Fruit fly (Drosophila melanogaster) whole organism, larva: ENCODE measurements around the gene CG10874.

Experiments used
- noc ChIP-seq: fragments of 200-800 bp; sonication (Bioruptor generic); optimal IDR thresholded peaks from 3 replicates; lab custom pipeline; 2019; ENCODE audit warnings: missing biosample characterization, mild to moderate bottlenecking, missing genetic modification characterization, moderate library complexity

The CG10874 gene

DNA sequence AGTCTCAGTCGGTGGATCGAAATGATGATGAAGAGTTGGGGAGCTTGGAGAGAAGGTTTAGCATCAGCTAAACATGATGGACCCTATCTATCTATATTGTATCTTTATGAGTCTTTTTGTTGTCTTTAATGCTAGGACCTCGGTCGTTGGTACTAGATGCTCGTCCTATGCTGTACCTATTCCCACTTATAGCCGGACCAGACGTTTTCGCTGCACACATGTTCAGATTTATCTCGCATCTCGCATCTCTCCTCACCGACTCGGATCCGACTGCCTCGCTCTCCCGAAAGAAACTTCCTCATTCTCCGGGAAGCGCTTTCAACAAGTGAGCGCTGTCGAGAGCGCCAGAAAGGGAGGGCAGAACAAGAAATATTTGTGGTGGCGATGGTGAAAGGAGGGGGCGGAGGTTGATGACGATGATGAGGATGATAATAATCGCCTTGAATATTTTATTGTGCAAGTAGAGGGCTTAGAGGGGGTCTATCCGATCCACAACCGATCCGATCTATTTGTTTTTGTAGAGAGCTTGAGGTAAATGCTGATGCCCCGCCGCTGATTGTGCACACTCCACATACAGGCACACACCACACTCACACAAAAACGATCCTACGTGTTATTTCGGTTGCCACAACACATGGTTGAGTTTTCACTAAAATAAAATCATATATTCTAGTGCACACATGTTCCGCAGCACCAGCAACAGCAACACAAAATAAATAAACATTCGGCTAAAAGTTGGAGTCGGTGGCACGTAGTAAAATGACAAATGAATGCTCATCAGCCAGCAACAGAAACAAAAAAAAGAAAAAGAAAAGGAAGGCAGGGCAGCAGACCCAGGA, 29.2 kb downstream of the CG10874 start:
- TF ChIP-seq noc (tag; lab: Kevin White, UChicago) = no peak

DNA sequence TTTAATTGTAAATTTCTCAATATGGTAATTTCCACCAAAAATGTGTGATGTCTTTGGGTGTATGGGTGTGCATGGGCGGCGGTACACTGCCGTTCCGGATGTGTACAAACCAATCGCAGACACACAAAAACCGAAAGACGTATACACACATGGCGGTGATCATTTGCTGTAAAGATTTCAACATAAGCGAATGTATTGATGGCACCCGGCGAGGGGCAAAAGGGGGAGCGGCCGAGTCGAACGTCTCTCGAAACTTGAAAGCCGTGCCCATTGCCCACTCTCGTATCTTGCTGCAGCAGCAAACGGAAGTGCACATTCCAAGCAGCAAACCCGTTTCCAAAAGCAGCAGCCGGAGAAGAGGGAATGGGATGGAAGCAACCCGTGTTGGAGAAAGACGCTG, 29.9 kb downstream of the CG10874 start:
- TF ChIP-seq noc (tag; lab: Kevin White, UChicago) = no peak

dm6 chr2L:2161244-2162243, 30.6 kb downstream of the CG10874 start:
- peak; percentile 24 for TF ChIP-seq noc (tag; lab: Kevin White, UChicago)

- TF ChIP-seq noc (tag; lab: Kevin White, UChicago) = no peak
These were observed 36.7 kb downstream of the CG10874 start, which contains the start of gene CG15382 for dm6 chr2L:2155453-2155852. CG15382 (plus strand) TSS chr2L:2155753.

dm6 chr2L:2151544-2152290, 40.5 kb downstream of the CG10874 start, which contains the start of gene AIF:
AIF (plus strand) TSS chr2L:2151754.
- no peak for TF ChIP-seq noc (tag; lab: Kevin White, UChicago)

DNA sequence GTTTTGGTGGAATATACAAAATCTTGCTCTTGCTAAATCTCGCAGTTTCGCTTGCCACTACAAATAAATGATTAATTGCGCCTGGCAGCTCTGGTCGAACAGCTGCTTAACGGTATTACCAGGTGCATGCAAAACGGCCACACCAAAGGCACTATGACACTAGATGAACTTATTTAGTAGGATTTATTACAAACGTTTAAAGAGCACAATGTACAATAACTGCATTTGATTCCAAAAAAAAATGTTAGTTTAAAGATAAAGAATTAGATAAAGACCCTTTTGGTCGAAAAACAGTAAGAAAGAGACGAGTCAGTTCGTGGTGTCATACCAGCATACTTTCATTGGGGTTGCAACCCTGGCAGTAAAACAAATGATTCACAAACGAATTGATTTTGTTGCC, 45.0 kb downstream of the CG10874 start, which contains the start of the genes CG11723 and Tbcd:
CG11723 (minus strand) TSS at position 68 of the 400 bp plus-strand sequence.
Tbcd (plus strand) TSS at position 311 of the 400 bp plus-strand sequence.
- TF ChIP-seq noc (tag; lab: Kevin White, UChicago) = no peak

DNA sequence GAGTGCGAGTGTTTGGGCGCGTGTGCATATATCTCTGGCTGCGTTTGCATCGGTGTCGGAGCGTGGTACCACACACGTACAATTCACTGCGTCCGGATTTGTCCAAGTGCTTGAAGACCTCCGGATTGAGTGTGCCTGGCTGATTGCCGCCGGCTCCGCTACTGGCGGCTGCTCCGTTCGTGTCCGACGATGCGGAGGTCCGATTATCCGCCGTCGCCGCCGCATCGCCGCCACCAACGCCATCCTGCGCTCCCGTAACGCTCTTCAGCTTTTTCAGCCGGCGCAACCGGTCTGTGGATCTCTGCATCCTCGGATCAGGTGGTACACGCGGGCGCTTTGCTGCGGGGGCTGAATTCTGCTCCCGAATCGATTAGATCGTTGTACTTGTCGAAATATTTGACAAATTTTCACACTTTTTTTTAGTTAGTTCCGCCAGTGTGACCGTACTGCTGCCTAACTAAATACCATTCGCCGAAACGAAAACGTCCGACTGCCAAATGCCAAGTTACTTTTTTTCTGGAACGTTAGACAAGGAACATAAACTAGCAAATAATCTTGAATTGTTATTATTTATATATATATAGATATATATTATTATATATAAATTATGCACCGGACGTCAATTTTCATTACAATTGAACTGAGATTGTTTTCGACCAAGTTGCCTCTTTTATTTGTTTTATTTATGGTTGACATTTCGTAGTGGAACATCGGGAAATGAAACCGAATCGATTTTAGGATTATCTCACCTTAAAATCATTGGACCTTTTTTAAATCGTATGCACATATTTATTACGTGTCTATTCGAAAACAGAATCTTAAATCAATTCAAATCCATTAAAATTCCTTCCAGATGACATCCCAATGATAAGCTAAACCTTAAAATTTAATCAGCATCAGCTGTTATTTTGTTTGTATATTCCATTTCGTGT, 47.2 kb downstream of the CG10874 start, which contains the start of gene tho2:
tho2 (minus strand) TSS at position 463 of the 932 bp plus-strand sequence.
- no peak for TF ChIP-seq noc (tag; lab: Kevin White, UChicago)
